Fruit fly (Drosophila melanogaster) whole organism, embryonic: ENCODE measurements around the gene CG13917.

Source experiments
- Atf6 ChIP-seq: fragments of 200-800 bp; sonication (Bioruptor generic); IDR thresholded peaks from 2 replicates; pipeline ENCODE4 v1.3.6; 2022; ENCODE audit warnings: missing biosample characterization, missing genetic modification characterization
- C15 ChIP-seq: fragments of 200-800 bp; sonication (Bioruptor generic); IDR thresholded peaks from 3 replicates; pipeline ENCODE4 v1.3.6; 2022; ENCODE audit warnings: missing biosample characterization, missing genetic modification characterization
- CG10209 ChIP-seq: fragments of 200-800 bp; sonication (Bioruptor generic); optimal IDR thresholded peaks from 3 replicates; lab custom pipeline; 2017; ENCODE audit warnings: missing biosample characterization, mild to moderate bottlenecking, missing genetic modification characterization, missing genetic modification reagents
- CG11560 ChIP-seq: fragments of 200-800 bp; sonication (Bioruptor generic); IDR thresholded peaks from 3 replicates; pipeline ENCODE4 v1.3.6; 2022; ENCODE audit warnings: missing biosample characterization, missing genetic modification characterization
- CG12236 ChIP-seq: fragments of 200-800 bp; sonication (Bioruptor generic); optimal IDR thresholded peaks from 2 replicates; lab custom pipeline; 2016; ENCODE audit warnings: missing biosample characterization, missing genetic modification characterization
- CG15479 ChIP-seq: fragments of 200-800 bp; sonication (Bioruptor generic); optimal IDR thresholded peaks from 3 replicates; lab custom pipeline; 2019; ENCODE audit warnings: missing biosample characterization, mild to moderate bottlenecking, missing genetic modification characterization, moderate library complexity
- CG1602 ChIP-seq: fragments of 200-800 bp; sonication (Bioruptor generic); optimal IDR thresholded peaks from 3 replicates; lab custom pipeline; 2016; ENCODE audit warnings: missing biosample characterization, missing genetic modification characterization
- CG17385 ChIP-seq: fragments of 200-800 bp; sonication (Bioruptor generic); optimal IDR thresholded peaks from 3 replicates; lab custom pipeline; 2018; ENCODE audit warnings: missing biosample characterization, mild to moderate bottlenecking, missing genetic modification characterization
- CG2116 ChIP-seq: fragments of 200-800 bp; sonication (Bioruptor generic); optimal IDR thresholded peaks from 3 replicates; lab custom pipeline; 2018; ENCODE audit warnings: missing biosample characterization, mild to moderate bottlenecking, missing genetic modification characterization
- CG2202 ChIP-seq: fragments of 200-800 bp; sonication (Bioruptor generic); optimal IDR thresholded peaks from 2 replicates; lab custom pipeline; 2018; ENCODE audit warnings: missing biosample characterization, mild to moderate bottlenecking, missing genetic modification characterization
- CG31224 ChIP-seq: fragments of 200-800 bp; sonication (Bioruptor generic); IDR thresholded peaks from 2 replicates; pipeline ENCODE4 v1.3.6; 2022; ENCODE audit warnings: missing biosample characterization, missing genetic modification characterization
- CG3163 ChIP-seq: fragments of 200-800 bp; sonication (Bioruptor generic); optimal IDR thresholded peaks from 3 replicates; lab custom pipeline; 2016; ENCODE audit warnings: missing biosample characterization, missing genetic modification characterization
- CG3726 ChIP-seq: fragments of 200-800 bp; sonication (Bioruptor generic); IDR thresholded peaks from 3 replicates; pipeline ENCODE4, ENCODE4 v1.3.6; 2022; ENCODE audit warnings: missing biosample characterization, missing genetic modification characterization
- CG3838 ChIP-seq: fragments of 200-800 bp; sonication (Bioruptor generic); optimal IDR thresholded peaks from 3 replicates; lab custom pipeline; 2016; ENCODE audit warnings: missing biosample characterization, missing genetic modification characterization
- CG7357 ChIP-seq: fragments of 200-800 bp; sonication (Bioruptor generic); IDR thresholded peaks from 3 replicates; pipeline ENCODE4 v1.3.6; 2022; ENCODE audit warnings: missing biosample characterization, missing genetic modification characterization
- CG7786 ChIP-seq: fragments of 200-800 bp; sonication (Bioruptor generic); optimal IDR thresholded peaks from 2 replicates; lab custom pipeline; 2016; ENCODE audit warnings: missing biosample characterization, missing genetic modification characterization
- CG7987 ChIP-seq: fragments of 200-800 bp; sonication (Bioruptor generic); optimal IDR thresholded peaks from 2 replicates; lab custom pipeline; 2018; ENCODE audit warnings: missing biosample characterization, mild to moderate bottlenecking, missing genetic modification characterization, moderate library complexity
- CG8290 ChIP-seq, 3 experiments: fragments of 200-800 bp; sonication (Bioruptor generic); optimal IDR thresholded peaks; 2 replicates each; lab custom pipeline; 2016 to 2019; ENCODE audit warnings: missing biosample characterization in 3 of 3, missing genetic modification characterization in 3 of 3, mild to moderate bottlenecking in 2 of 3, moderate library complexity in 1 of 3
- CG8765 ChIP-seq: fragments of 200-800 bp; sonication (Bioruptor generic); IDR thresholded peaks from 2 replicates; pipeline ENCODE4 v1.3.6; 2022; ENCODE audit warnings: missing biosample characterization, missing genetic modification characterization
- CG9609 ChIP-seq: fragments of 200-800 bp; sonication (Bioruptor generic); optimal IDR thresholded peaks from 3 replicates; lab custom pipeline; 2016; ENCODE audit warnings: missing biosample characterization, missing genetic modification characterization
- CHES-1-like ChIP-seq: fragments of 200-800 bp; sonication (Bioruptor generic); optimal IDR thresholded peaks from 2 replicates; lab custom pipeline; 2016; ENCODE audit warnings: missing biosample characterization, missing genetic modification characterization
- Dip2 ChIP-seq: fragments of 200-800 bp; sonication (Bioruptor generic); IDR thresholded peaks from 2 replicates; pipeline ENCODE4 v1.3.6; 2022; ENCODE audit warnings: missing biosample characterization, missing genetic modification characterization
- Drgx ChIP-seq: fragments of 200-800 bp; sonication (Bioruptor generic); IDR thresholded peaks from 2 replicates; pipeline ENCODE4 v1.3.6; 2022; ENCODE audit warnings: missing biosample characterization, missing genetic modification characterization
- E2f2 ChIP-seq: fragments of 200-800 bp; sonication (Bioruptor generic); IDR thresholded peaks from 2 replicates; pipeline ENCODE4 v1.3.6; 2022; ENCODE audit warnings: missing biosample characterization, missing genetic modification characterization
- Gug ChIP-seq: fragments of 200-800 bp; sonication (Bioruptor generic); IDR thresholded peaks from 4 replicates; pipeline ENCODE4 v1.3.6; 2022; ENCODE audit warnings: missing biosample characterization, missing genetic modification characterization
- Hr39 ChIP-seq: fragments of >200 bp; optimal IDR thresholded peaks from 2 replicates; lab custom pipeline; 2017
- Hsf ChIP-seq: fragments of 200-800 bp; sonication (Bioruptor generic); optimal IDR thresholded peaks from 3 replicates; lab custom pipeline; 2016; ENCODE audit warnings: missing biosample characterization, missing genetic modification characterization
- Myb ChIP-seq: fragments of 200-800 bp; sonication (Bioruptor generic); optimal IDR thresholded peaks from 2 replicates; lab custom pipeline; 2016; ENCODE audit warnings: missing biosample characterization, missing genetic modification characterization
- NFAT ChIP-seq: fragments of 200-800 bp; sonication (Bioruptor generic); IDR thresholded peaks from 2 replicates; pipeline ENCODE4 v1.3.6; 2022; ENCODE audit warnings: missing biosample characterization, missing genetic modification characterization
- Optix ChIP-seq: fragments of 200-800 bp; sonication (Bioruptor generic); IDR thresholded peaks from 3 replicates; pipeline ENCODE4 v1.3.6; 2022; ENCODE audit warnings: missing biosample characterization, missing genetic modification characterization
- Poxn ChIP-seq: fragments of 200-800 bp; sonication (Bioruptor generic); IDR thresholded peaks from 2 replicates; pipeline ENCODE4 v1.3.6; 2022; ENCODE audit warnings: missing biosample characterization, missing genetic modification characterization
- Sin3A ChIP-seq: fragments of >200 bp; optimal IDR thresholded peaks from 2 replicates; lab custom pipeline; 2018
- Sox102F ChIP-seq: fragments of 200-800 bp; sonication (Bioruptor generic); optimal IDR thresholded peaks from 2 replicates; lab custom pipeline; 2018; ENCODE audit warnings: missing biosample characterization, mild to moderate bottlenecking, missing genetic modification characterization, moderate library complexity
- Stat92E ChIP-seq, 3 experiments: fragments of >200 bp in 2 of 3; fragments of 200-800 bp in 1 of 3; sonication (Bioruptor generic) in 1 of 3; optimal IDR thresholded peaks; 2 replicates each; lab custom pipeline; 2017 to 2019; ENCODE audit warnings: missing biosample characterization in 3 of 3, missing genetic modification characterization in 3 of 3, mild to moderate bottlenecking in 1 of 3, moderate library complexity in 1 of 3
- Usf ChIP-seq: fragments of 200-800 bp; sonication (Bioruptor generic); optimal IDR thresholded peaks from 2 replicates; lab custom pipeline; 2017; ENCODE audit warnings: missing genotype, missing biosample characterization, missing genetic modification characterization
- Vsx1 ChIP-seq: fragments of 200-800 bp; sonication (Bioruptor generic); optimal IDR thresholded peaks from 2 replicates; lab custom pipeline; 2017; ENCODE audit warnings: missing biosample characterization, mild to moderate bottlenecking, missing genetic modification characterization, missing genetic modification reagents
- Xbp1 ChIP-seq: fragments of 200-800 bp; sonication (Bioruptor generic); optimal IDR thresholded peaks from 3 replicates; lab custom pipeline; 2016; ENCODE audit warnings: missing biosample characterization, mild to moderate bottlenecking, missing genetic modification characterization
- az2 ChIP-seq: fragments of 200-800 bp; sonication (Bioruptor generic); optimal IDR thresholded peaks from 3 replicates; lab custom pipeline; 2016; ENCODE audit warnings: missing biosample characterization, missing genetic modification characterization
- bab2 ChIP-seq: fragments of 200-800 bp; sonication (Bioruptor generic); optimal IDR thresholded peaks from 2 replicates; lab custom pipeline; 2016; ENCODE audit warnings: missing biosample characterization, missing genetic modification characterization
- caup ChIP-seq: fragments of 200-800 bp; sonication (Bioruptor generic); optimal IDR thresholded peaks from 3 replicates; lab custom pipeline; 2017; ENCODE audit warnings: missing biosample characterization, mild to moderate bottlenecking, missing genetic modification characterization, moderate library complexity; ENCODE audit not compliant: severe bottlenecking
- gce ChIP-seq: fragments of 200-800 bp; sonication (Bioruptor generic); IDR thresholded peaks from 3 replicates; pipeline ENCODE4 v1.3.6; 2022; ENCODE audit warnings: missing biosample characterization, missing genetic modification characterization
- gcm ChIP-seq: fragments of 200-800 bp; sonication (Bioruptor generic); optimal IDR thresholded peaks from 2 replicates; lab custom pipeline; 2019; ENCODE audit warnings: missing biosample characterization, mild to moderate bottlenecking, missing genetic modification characterization, moderate library complexity
- grau ChIP-seq: fragments of 200-800 bp; optimal IDR thresholded peaks from 3 replicates; lab custom pipeline; 2019; ENCODE audit warnings: missing biosample characterization, mild to moderate bottlenecking, missing genetic modification characterization, moderate library complexity
- ind ChIP-seq: fragments of 200-800 bp; sonication (Bioruptor generic); optimal IDR thresholded peaks from 3 replicates; lab custom pipeline; 2016; ENCODE audit warnings: missing biosample characterization, missing genetic modification characterization
- kni ChIP-seq: fragments of 200-800 bp; sonication (Bioruptor generic); optimal IDR thresholded peaks from 3 replicates; lab custom pipeline; 2017; ENCODE audit warnings: mild to moderate bottlenecking, missing biosample characterization, missing genetic modification reagents, missing genetic modification characterization
- luna ChIP-seq: fragments of 200-800 bp; sonication (Bioruptor generic); optimal IDR thresholded peaks from 2 replicates; lab custom pipeline; 2016; ENCODE audit warnings: missing biosample characterization, missing genetic modification characterization
- pzg ChIP-seq: fragments of 200-800 bp; sonication (Bioruptor generic); optimal IDR thresholded peaks from 3 replicates; lab custom pipeline; 2018; ENCODE audit warnings: missing biosample characterization, mild to moderate bottlenecking, missing genetic modification characterization, moderate library complexity
- ro ChIP-seq: fragments of 200-800 bp; sonication (Bioruptor generic); IDR thresholded peaks from 2 replicates; pipeline ENCODE4 v1.3.6; 2022; ENCODE audit warnings: missing biosample characterization, missing genetic modification characterization
- so ChIP-seq: fragments of 200-800 bp; sonication (Bioruptor generic); IDR thresholded peaks from 3 replicates; pipeline ENCODE4 v1.3.6; 2022; ENCODE audit warnings: missing biosample characterization, missing genetic modification characterization
- stwl ChIP-seq: fragments of 200-800 bp; sonication (Bioruptor generic); optimal IDR thresholded peaks from 3 replicates; lab custom pipeline; 2018; ENCODE audit warnings: missing biosample characterization, mild to moderate bottlenecking, missing genetic modification characterization, moderate library complexity
- zfh1 ChIP-seq: fragments of 200-800 bp; sonication (Bioruptor generic); IDR thresholded peaks from 3 replicates; pipeline ENCODE4 v1.3.6; 2022; ENCODE audit warnings: missing biosample characterization, missing genetic modification characterization

CG13917 gene

dm6 chr3L:1647276-1647919 lies 70.9 kb downstream of the CG13917 start, which contains the start of the genes CG17249 and Bro (continued):
- TF ChIP-seq C15 (0 out of 3 replicates have a peak, but pooled peaks have one; percentile 11), Gug (no peak), CG31224 (GFP tag; lab: Robert Waterston, UW) (no peak), pzg (GFP tag; lab: Kevin White, UChicago) (peak; percentile 93), CG7786 (GFP tag; lab: Kevin White, UChicago) (peak; percentile 59), zfh1 (GFP tag; lab: Robert Waterston, UW) (peak; percentile 34; the same call in 2 of the 3 replicates), gce (GFP tag; lab: Robert Waterston, UW) (no peak), CG3726 (no peak), CG8290 (GFP tag; optimal IDR thresholded peaks at IDR 0.05; lab: Kevin White, UChicago) (no peak), CG8290 (tag; optimal IDR thresholded peaks at IDR 0.05; lab: Kevin White, UChicago) (peak in 1 of 2 experiments; percentile 84), CHES-1-like (peak; percentile 55), CG17385 (GFP tag; lab: Kevin White, UChicago) (peak; percentile 38), CG1602 (no peak), stwl (peak; percentile 42), luna (GFP tag; lab: Kevin White, UChicago) (no peak), CG9609 (peak; percentile 50), caup (GFP tag; lab: Kevin White, UChicago) (no peak), Sox102F (GFP tag; lab: Kevin White, UChicago) (no peak), gcm (GFP tag; lab: Kevin White, UChicago) (no peak), Drgx (no peak), Poxn (no peak), Sin3A (peak; percentile 50), Stat92E (GFP tag; optimal IDR thresholded peaks at IDR 0.05; lab: Kevin White, UChicago) (no peak), Myb (GFP tag; lab: Kevin White, UChicago) (peak; percentile 96), CG15479 (GFP tag; lab: Kevin White, UChicago) (no peak), bab2 (GFP tag; lab: Kevin White, UChicago) (peak; percentile 14), E2f2 (GFP tag; lab: Robert Waterston, UW) (peak; percentile 97), CG12236 (GFP tag; lab: Kevin White, UChicago) (no peak), NFAT (GFP tag; lab: Robert Waterston, UW) (peak; percentile 40; the same call in 1 of the 2 replicates), Usf (GFP tag; lab: Kevin White, UChicago) (no peak), CG3838 (peak; percentile 53), grau (tag; lab: Kevin White, UChicago) (peak; percentile 13), Optix (GFP tag; lab: Robert Waterston, UW) (no peak), ind (GFP tag; lab: Kevin White, UChicago) (no peak), so (GFP tag; lab: Robert Waterston, UW) (no peak), CG10209 (GFP tag; lab: Kevin White, UChicago) (no peak), CG3163 (GFP tag; lab: Kevin White, UChicago) (peak; percentile 52), CG2202 (tag; lab: Kevin White, UChicago) (no peak), Xbp1 (GFP tag; lab: Kevin White, UChicago) (peak; percentile 68), Atf6 (GFP tag; lab: Robert Waterston, UW) (no peak), az2 (GFP tag; lab: Kevin White, UChicago) (peak; percentile 26), CG7357 (GFP tag; lab: Robert Waterston, UW) (no peak), Hsf (peak; percentile 45), Dip2 (GFP tag; lab: Robert Waterston, UW) (no peak), ro (no peak), CG2116 (GFP tag; lab: Kevin White, UChicago) (peak; percentile 45), Vsx1 (no peak), Hr39 (lab: Kevin White, UChicago) (no peak), CG7987 (GFP tag; lab: Kevin White, UChicago) (peak; percentile 8), CG11560 (no peak), CG8765 (GFP tag; lab: Robert Waterston, UW) (no peak), kni (GFP tag; lab: Kevin White, UChicago) (no peak)
